Fruit fly (Drosophila melanogaster) whole organism: ENCODE data around the gene dgt2.
A peak's percentile ranks its signal among the peaks of the same experiment; 100 is the strongest.

Source experiments
- CG8478 ChIP-seq: fragments of >200 bp; optimal IDR thresholded peaks from 2 replicates; lab custom pipeline; 2018; ENCODE audit warnings: inconsistent platforms
- Dll ChIP-seq: fragments of >200 bp; optimal IDR thresholded peaks from 2 replicates; lab custom pipeline; 2017
- EcR ChIP-seq, 2 experiments: fragments of >200 bp; optimal IDR thresholded peaks; 2 replicates each; lab custom pipeline; 2017; ENCODE audit warnings: missing biosample characterization in 2 of 2, missing genetic modification characterization in 2 of 2, missing genetic modification reagents in 2 of 2
- pan ChIP-seq: fragments of >200 bp; optimal IDR thresholded peaks from 2 replicates; lab custom pipeline; 2017
- psq ChIP-seq: fragments of >200 bp; optimal IDR thresholded peaks from 2 replicates; lab custom pipeline; 2017
- usp ChIP-seq: fragments of >200 bp; optimal IDR thresholded peaks from 2 replicates; lab custom pipeline; 2017; ENCODE audit warnings: missing biosample characterization, missing genetic modification characterization, mixed read lengths

DNA sequence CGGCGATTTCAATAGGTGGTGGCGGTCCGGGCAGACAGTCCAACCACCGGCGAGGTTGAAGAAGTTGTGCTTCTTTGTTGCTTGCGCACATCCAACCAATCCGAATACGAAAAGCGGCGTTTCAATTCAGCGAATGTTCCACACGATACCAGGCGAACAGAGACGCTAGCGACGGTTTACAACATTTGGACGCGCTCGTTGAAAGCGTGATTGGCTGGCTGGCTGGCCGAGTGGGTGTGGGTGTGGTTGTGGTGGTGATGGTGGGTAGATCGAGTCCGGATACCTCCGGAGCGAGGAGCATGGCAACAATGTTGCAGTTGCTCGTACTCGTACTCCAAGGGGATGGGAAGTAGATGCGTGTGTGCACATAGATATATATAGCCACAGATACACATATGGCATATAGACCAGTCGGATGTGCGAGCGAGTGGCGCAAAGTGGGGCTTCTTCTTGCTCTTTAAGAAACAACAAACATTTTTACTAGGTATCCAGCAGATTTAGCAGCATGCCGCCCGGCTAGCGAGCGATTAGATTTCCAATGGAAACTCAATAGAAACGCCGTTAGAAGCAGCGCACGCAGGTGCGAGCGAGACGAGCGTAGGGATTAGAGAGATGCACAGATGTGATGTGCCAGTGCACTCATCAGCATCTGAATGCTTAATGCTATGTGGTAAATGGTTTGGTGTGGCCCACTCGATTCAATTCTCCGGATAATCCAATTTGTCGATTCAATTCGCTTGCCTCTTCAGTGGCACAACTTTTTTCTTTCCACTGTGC, 20.6 kb downstream of the dgt2 start:
- TF ChIP-seq EcR (GFP tag; optimal IDR thresholded peaks at IDR 0.05; lab: Kevin White, UChicago) (peak in 1 of 2 experiments; percentile 54), usp (GFP tag; lab: Kevin White, UChicago) (no peak), pan (lab: Kevin White, UChicago) (no peak), CG8478 (lab: Kevin White, UChicago) (no peak), Dll (lab: Kevin White, UChicago) (no peak), psq (lab: Kevin White, UChicago) (no peak)
